Worm (Caenorhabditis elegans): ENCODE results near the gene fubl-1.

Gene fubl-1

DNA sequence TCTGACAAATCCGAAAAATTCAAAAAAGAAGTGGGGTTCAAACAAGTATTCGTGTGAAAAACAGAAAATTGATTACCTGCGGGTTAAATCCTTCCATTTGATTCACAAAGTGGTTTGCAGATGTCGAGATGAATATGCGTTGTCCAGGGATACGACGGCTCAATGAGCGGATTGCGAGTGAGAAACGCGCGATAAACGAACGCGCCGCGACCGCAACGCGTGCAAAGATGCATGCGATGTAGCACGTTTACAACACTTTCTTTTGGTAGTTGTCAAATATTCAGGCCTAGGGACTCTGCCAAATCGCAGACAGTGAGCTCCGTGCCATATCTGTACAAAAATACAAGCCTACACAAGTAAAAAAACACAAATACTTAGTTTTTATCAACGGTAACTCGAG, at the start of gene fubl-1:
Gene fubl-1 (minus strand): TSS at position 202 of the 400 bp plus-strand sequence.
- no peak for TF ChIP-seq unc-62 (GFP tag; optimal IDR thresholded peaks at IDR 0.05)

DNA sequence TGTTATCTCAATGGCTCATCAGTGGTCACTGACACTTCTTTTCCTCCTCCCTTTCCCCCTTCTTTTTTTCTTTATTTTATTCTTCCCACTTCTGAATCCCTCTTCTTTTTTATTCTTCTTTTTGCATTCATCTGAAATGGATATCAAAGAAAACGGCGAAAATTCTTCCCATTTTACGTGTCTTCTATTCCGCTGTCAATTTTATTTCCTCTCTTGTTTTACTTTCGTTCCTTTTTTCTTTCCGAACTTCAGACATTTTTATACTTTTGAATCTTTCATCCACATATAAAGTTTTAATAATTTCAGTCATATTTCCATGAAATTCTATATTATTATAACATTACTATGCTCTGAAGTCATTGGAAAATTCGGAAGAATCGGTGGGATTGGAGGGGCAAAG, 48.6 kb upstream of the fubl-1 start, which contains the start of gene B0024.3:
Gene B0024.3 (plus strand): TSS at position 301 of the 400 bp plus-strand sequence.
- no peak for TF ChIP-seq unc-62 (GFP tag; optimal IDR thresholded peaks at IDR 0.05)

DNA sequence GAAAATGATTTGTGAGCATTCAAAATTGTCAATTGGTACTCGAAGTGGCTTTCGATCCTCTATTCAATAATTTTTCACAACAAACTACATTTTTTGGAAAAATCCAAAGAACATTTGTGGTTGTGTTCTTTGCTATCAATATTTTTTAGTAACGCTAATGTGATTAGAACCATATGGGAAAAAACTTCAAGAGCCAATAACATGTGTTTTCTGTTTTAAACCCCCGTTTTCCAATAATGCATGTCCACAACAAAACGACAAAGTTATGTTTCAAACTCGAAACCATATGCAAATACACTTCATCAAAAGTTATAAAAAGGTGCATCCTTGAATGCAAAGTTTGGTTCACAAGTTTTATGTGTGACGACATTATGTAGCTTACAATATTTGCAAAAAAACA, 47.2 kb upstream of the fubl-1 start:
- TF ChIP-seq unc-62 (GFP tag; optimal IDR thresholded peaks at IDR 0.05), result no peak

DNA sequence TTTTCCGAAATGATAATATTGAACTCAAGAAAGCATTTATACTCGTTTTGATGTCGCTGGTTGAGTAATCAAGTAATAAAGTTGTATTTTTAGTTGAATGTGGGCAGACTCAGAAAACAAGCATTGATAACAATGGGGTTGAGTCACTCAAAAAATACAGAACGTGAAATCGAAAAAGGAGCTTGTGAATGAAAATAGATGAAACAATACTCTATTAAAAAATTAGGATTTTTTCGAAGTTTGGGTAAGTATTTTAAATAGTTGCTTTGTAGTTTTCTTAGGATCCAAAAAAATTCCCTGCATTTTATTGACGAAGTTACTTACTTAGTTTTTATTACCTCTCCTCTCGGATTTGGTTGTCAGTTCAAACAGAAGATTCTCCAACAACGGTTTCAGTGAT, 44.8 kb upstream of the fubl-1 start, which contains the start of gene lys-3:
Gene lys-3 (minus strand): TSS at position 101 of the 400 bp plus-strand sequence.
- TF ChIP-seq unc-62 (GFP tag; optimal IDR thresholded peaks at IDR 0.05), result no peak

DNA sequence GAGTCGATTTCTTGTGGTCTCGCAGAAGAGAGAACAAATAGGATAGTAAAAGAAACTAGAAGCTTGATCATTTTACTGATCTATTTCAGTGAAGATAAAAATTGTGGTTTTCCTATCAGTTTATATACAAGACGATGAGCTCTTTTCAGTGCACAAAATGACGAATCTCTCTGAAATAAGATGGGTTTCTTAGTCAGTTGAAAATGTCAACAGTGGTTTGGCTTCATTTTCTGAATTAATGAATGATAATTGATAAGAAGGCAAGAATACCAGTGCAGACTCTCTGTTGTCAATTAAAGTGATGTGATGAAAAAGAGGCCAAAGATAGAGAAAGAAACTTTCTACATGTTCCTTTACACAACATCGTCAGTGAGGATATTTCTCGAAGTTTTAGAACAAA, 42.7 kb upstream of the fubl-1 start, which contains the start of gene lys-2:
Gene lys-2 (minus strand): TSS at position 101 of the 400 bp plus-strand sequence.
- no peak for TF ChIP-seq unc-62 (GFP tag; optimal IDR thresholded peaks at IDR 0.05)

DNA sequence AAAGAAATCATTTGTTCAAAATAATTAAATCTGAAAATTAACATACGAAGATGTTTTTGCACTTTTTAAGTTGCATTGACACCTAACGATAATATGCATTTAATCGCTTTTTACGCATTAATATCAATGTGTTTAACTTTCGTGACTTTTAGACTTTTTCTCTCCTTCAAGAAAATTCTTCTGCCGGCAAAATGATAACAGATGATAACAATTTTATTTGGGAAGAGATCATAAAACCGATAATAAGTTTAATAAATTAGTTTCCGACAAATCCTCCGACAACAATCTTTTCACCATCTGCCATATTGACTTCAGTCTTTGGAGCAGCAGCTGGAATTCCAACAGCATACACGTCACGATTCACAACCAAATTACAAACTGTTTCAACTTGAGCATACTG, 41.4 kb upstream of the fubl-1 start:
- no peak for TF ChIP-seq unc-62 (GFP tag; optimal IDR thresholded peaks at IDR 0.05)

DNA sequence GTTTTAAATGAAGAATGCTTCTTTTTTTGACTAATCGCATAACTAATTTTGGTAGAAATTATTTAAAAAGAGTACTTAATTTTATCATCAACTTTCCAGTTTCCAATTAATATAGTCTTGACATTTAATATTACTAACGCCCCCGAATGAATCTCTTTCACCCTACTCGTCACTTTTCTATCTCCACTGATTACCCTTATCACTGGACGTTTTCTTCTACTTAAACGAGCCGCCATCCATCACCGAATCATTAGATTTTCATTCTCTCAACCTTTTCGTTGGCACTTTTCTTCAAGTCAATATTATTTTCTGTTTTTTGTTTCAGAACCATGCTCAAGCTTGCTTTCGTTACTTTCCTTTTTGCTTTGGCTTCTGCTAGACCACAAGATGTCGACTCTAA, 38.9 kb upstream of the fubl-1 start, which contains the start of gene lys-1:
Gene lys-1 (plus strand): TSS at position 326 of the 400 bp plus-strand sequence.
- no peak for TF ChIP-seq unc-62 (GFP tag; optimal IDR thresholded peaks at IDR 0.05)

DNA sequence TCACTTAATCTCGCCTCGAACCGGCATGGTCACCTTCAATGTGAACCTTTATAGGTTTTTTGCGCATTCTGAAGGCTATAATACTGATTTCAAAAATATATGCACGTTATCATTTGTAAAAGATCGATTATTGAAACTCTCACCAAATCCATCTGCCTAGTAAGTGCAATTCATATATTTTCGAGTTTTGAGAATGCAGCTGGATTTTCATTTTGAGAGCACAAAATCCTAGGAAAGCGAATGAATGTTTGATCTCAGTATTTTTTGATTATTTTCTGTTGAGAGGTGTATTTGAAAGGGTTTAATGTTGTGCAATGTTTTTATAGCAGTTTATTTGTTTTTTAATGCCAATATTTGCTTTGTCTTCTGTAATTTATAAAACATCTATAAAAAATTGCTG, 37.4 kb upstream of the fubl-1 start:
- TF ChIP-seq unc-62 (GFP tag; optimal IDR thresholded peaks at IDR 0.05), result no peak

DNA sequence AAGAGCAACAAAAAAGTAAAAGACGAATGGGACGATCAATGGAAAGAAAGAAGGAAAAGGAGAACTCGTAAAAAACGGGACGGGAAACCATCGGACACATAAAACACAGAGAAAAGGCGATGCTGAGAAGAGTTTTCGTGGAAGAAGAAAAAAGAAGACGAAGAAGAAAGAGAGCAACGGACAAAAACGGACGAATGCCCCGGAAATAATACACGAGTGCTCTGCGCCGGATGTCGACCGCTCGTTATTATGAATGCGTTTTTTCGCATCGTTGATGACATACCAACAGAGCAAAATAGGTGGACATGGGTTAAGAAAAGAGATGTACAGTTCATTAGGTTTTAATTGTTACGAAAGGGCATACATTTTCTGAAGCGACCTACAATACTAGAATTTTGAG, 37.0 kb upstream of the fubl-1 start, which contains the start of gene Y22F5A.11:
Gene Y22F5A.11 (minus strand): TSS at position 28 of the 400 bp plus-strand sequence.
- TF ChIP-seq unc-62 (GFP tag; optimal IDR thresholded peaks at IDR 0.05), result no peak

DNA sequence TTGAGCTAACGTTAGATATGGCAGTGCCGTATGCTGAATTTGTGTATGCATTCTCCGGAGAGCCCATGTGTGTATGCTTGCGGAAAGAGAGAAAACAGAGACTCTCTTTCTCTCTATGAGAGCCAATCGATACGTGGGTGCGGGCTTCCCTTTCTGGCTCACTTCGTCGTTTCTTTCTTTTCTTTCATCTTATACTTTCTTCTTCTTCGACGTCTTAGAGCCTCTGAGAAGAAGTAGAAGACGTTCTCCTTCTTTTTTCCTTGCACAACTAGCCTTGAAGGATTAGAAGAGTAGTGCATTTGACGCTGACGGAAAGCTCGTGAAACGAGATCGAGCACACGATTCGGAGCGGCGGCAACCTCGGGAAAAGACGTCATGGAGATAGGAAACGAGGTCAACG, 35.2 kb upstream of the fubl-1 start:
- no peak for TF ChIP-seq unc-62 (GFP tag; optimal IDR thresholded peaks at IDR 0.05)

DNA sequence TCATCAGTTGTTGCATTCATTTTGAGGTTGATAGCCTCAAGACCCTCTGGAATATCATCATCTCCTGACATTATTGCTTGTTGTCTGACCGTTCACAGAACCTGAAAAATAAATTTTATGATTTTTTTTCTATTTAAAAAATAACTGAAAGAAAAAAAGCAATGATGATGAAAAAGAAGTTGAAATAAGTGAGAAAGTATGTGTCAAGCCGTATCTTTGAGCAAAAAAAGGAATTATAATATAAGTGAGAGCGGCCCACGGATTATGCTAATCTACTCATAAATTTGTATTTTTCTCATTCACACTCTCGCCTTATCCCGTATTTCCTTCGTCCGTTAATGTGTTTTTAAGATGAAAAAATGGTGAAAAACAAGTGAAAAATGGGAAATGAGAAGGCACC, 31.5 kb upstream of the fubl-1 start, which contains the start of gene ric-4:
Gene ric-4 (minus strand): TSS at position 101 of the 400 bp plus-strand sequence.
- TF ChIP-seq unc-62 (GFP tag; optimal IDR thresholded peaks at IDR 0.05), result no peak

DNA sequence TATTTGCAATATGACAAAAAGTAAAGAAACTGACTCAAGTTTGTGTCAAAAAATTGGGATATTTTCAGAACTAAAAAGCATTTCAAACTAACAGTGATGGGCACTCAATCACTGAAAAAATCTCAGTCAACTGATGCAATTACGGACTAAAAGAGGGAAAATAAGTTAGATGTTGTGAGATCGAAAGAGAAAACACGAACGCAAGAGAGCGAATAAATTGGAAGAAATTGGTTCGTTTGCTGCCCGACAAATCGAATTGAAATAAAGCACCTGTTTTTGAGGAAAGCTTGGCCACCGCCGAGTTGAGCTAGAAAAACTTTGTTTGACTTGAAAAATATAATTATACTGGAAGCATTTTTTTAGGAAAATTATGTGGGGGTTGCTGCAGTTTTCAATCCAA, 27.4 kb upstream of the fubl-1 start:
- TF ChIP-seq unc-62 (GFP tag; optimal IDR thresholded peaks at IDR 0.05), result no peak

DNA sequence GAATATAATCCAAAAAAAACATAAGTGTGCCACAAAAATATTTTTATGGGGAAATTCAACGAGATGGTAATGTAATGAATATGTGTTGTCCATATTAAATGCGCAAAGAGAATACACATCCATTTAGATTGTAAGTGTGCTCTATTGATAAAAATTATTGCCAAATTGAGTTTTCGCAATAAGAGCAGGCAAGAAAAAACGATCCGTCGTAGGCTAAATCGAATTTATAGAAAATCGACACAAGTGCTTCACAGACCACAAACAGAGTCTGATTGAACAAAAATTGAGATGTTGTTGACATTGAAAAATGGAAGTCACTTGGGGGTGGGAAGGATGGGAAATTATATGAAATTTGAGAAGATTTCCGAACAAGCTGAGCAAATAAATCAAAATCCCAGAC, 26.4 kb upstream of the fubl-1 start:
- no peak for TF ChIP-seq unc-62 (GFP tag; optimal IDR thresholded peaks at IDR 0.05)

DNA sequence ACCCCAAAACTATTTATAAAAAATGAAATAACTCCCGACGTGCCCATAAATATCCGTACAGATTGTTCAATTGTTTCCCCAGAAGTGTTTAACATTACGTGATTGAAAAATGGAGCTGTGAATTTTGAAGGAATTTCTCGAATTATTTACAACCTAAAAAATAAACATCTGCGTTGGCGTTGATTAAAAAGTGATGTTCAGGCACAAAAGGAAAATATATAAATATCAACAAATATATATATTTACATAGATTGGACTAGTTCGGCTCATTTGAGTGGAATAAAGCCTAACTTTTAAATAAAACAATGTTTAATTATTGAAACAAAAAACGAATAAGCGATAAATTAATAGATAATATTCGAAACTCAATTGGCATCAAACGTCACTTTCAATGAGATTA, 21.8 kb upstream of the fubl-1 start, which contains the start of gene sri-18:
Gene sri-18 (minus strand): TSS at position 101 of the 400 bp plus-strand sequence.
- no peak for TF ChIP-seq unc-62 (GFP tag; optimal IDR thresholded peaks at IDR 0.05)

DNA sequence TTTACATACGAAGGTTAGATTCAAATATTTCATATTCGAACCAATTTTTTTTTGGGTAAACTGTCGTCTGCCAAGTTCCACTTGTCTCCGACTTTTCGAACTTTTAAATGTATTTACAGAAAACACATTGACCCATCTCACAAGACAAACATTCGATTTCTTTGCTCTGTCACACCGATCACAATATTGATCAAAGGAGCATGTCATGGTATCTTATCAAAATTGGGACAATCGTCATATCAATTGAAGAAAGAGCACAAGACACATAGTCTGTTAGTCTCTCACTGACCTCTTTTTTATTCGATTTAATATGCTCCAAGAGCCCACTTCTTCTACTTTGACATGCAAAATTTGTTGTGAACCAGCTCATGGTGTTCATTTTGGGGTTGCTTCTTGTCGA, 17.4 kb upstream of the fubl-1 start, which contains the start of gene nhr-232:
Gene nhr-232 (plus strand): TSS at position 121 of the 400 bp plus-strand sequence.
- no peak for TF ChIP-seq unc-62 (GFP tag; optimal IDR thresholded peaks at IDR 0.05)

DNA sequence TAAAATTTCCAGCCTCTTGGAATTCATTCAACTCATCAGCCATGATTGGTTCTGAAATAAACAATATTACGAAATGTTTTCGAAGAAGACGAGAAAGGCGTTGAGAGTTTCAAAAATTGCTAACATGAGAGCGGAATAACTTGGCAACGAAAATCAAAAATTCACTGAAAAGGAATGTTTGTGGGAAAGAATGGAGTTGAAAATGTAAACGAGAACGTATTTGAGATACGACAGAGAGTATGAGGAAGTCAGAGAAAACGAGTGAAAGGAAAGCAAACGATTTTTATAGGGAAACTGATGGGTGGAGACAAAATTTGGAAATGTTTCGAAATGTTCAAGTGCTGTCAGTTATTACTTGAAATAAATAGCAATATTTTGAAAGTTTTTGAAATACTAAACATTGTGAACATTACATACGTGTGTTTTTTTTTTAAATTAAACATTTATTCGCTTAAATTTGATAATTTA, 16.4 kb upstream of the fubl-1 start, which contains the start of gene rop-1:
Gene rop-1 (minus strand): TSS at position 51 of the 468 bp plus-strand sequence.
- TF ChIP-seq unc-62 (GFP tag; optimal IDR thresholded peaks at IDR 0.05), result no peak

DNA sequence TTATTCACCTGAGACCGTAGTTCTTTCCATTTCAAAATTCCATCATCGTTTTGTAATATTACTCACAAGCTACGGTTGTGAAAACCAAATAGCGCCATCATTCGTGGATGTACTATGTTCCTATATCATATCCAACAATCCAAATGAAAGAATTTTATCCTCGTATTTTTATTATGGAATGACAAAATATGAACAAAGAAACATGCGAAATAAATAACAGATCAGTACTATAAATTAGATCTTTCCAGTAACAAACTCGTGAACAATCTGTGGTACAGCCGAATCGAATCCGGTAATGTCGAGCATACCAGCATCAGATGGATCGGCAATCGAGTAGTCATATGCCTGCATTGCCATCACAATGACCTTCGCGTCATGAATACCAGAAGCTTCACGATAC, 14.0 kb upstream of the fubl-1 start:
- no peak for TF ChIP-seq unc-62 (GFP tag; optimal IDR thresholded peaks at IDR 0.05)

DNA sequence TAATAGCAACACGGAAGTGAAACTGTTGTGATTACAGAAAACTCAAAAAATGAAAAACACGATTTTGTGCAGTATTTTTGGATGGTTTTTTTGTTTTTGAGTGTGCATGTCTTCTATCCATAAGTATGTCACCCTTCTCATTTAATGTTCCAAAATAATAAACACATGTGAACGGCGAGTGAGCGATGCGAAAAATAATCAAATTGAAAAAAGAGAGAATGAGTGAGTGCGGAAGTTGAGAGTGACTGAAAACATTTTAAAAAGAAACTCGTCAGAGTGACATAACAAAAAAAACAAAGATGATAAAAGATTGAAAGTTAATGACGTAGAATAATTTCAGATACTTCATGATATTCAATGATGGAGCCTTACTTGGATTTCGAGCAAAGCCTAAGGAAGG, 10.8 kb upstream of the fubl-1 start:
- no peak for TF ChIP-seq unc-62 (GFP tag; optimal IDR thresholded peaks at IDR 0.05)
